Fruit fly (Drosophila melanogaster) whole organism, wandering third instar larva: ENCODE results near the gene CG42590.

Experiments
- Abd-B ChIP-seq: fragments of >200 bp; optimal IDR thresholded peaks from 2 replicates; lab custom pipeline; 2017; ENCODE audit warnings: missing biosample characterization, missing genetic modification characterization
- CG32264 ChIP-seq: fragments of 200-800 bp; sonication (Bioruptor generic); optimal IDR thresholded peaks from 2 replicates; lab custom pipeline; 2016; ENCODE audit warnings: missing biosample characterization, missing genetic modification characterization
- CG9705 ChIP-seq: fragments of 200-800 bp; sonication (Bioruptor generic); optimal IDR thresholded peaks from 2 replicates; lab custom pipeline; 2018; ENCODE audit warnings: missing biosample characterization, mild to moderate bottlenecking, missing genetic modification characterization
- CrebA ChIP-seq: fragments of 200-800 bp; sonication (Bioruptor generic); optimal IDR thresholded peaks from 2 replicates; lab custom pipeline; 2016; ENCODE audit warnings: missing biosample characterization, mild to moderate bottlenecking, missing genetic modification characterization, borderline replicate concordance
- Dfd ChIP-seq: fragments of >200 bp; optimal IDR thresholded peaks from 2 replicates; lab custom pipeline; 2017; ENCODE audit warnings: missing biosample characterization, missing genetic modification characterization
- Dif ChIP-seq: fragments of 200-275, 200-300 bp; sonication (Bioruptor generic); optimal IDR thresholded peaks from 2 replicates; lab custom pipeline; 2018; ENCODE audit warnings: missing biosample characterization, missing genetic modification characterization; ENCODE audit not compliant: partially characterized antibody
- GATAd ChIP-seq: sonication (Bioruptor generic); optimal IDR thresholded peaks from 2 replicates; lab custom pipeline; 2016; ENCODE audit warnings: missing biosample characterization, missing genetic modification characterization
- HLH106 ChIP-seq: fragments of 200-800 bp; optimal IDR thresholded peaks from 3 replicates; lab custom pipeline; 2019; ENCODE audit warnings: missing biosample characterization, mild to moderate bottlenecking, missing genetic modification characterization, moderate library complexity
- Hnf4 ChIP-seq: fragments of 200-800 bp; sonication (Bioruptor generic); optimal IDR thresholded peaks from 2 replicates; lab custom pipeline; 2016; ENCODE audit warnings: missing biosample characterization, mild to moderate bottlenecking, missing genetic modification characterization
- Hr83 ChIP-seq: fragments of 200-300 bp; sonication (Bioruptor generic); optimal IDR thresholded peaks from 2 replicates; lab custom pipeline; 2016; ENCODE audit warnings: missing biosample characterization, mild to moderate bottlenecking, missing genetic modification characterization, moderate library complexity; ENCODE audit not compliant: poor library complexity, severe bottlenecking
- Jra ChIP-seq: sonication (Bioruptor generic); optimal IDR thresholded peaks from 2 replicates; lab custom pipeline; 2016; ENCODE audit warnings: missing biosample characterization, missing genetic modification characterization
- Mio ChIP-seq: sonication (Bioruptor generic); optimal IDR thresholded peaks from 2 replicates; lab custom pipeline; 2016; ENCODE audit warnings: missing biosample characterization, missing genetic modification characterization
- N ChIP-seq: fragments of >200 bp; optimal IDR thresholded peaks from 2 replicates; lab custom pipeline; 2018; ENCODE audit warnings: missing biosample characterization, missing external identifiers, missing genetic modification characterization
- OdsH ChIP-seq: fragments of 200-800 bp; sonication (Bioruptor generic); optimal IDR thresholded peaks from 2 replicates; lab custom pipeline; 2016; ENCODE audit warnings: missing biosample characterization, mild to moderate bottlenecking, missing genetic modification characterization
- Rel ChIP-seq, 2 experiments: fragments of 200-800 bp; sonication (Bioruptor generic) in 1 of 2; optimal IDR thresholded peaks; 2 replicates in 1 of 2; 3 replicates in 1 of 2; lab custom pipeline; 2016 to 2019; ENCODE audit warnings: mild to moderate bottlenecking in 2 of 2, missing biosample characterization in 2 of 2, missing genetic modification characterization in 2 of 2, moderate library complexity in 1 of 2
- Sp1 ChIP-seq: fragments of 200-800 bp; sonication (Bioruptor generic); optimal IDR thresholded peaks from 3 replicates; lab custom pipeline; 2019; ENCODE audit warnings: missing biosample characterization, mild to moderate bottlenecking, missing genetic modification characterization, moderate library complexity
- Vsx2 ChIP-seq: fragments of 200-300, 225-300 bp; sonication (Bioruptor generic); optimal IDR thresholded peaks from 2 replicates; lab custom pipeline; 2018; ENCODE audit warnings: missing biosample characterization, missing genetic modification characterization; ENCODE audit not compliant: partially characterized antibody
- br ChIP-seq: fragments of 200-800 bp; sonication (Bioruptor generic); optimal IDR thresholded peaks from 2 replicates; lab custom pipeline; 2016; ENCODE audit warnings: missing biosample characterization, missing genetic modification characterization
- brk ChIP-seq: fragments of 200-800 bp; sonication (Bioruptor generic); optimal IDR thresholded peaks from 2 replicates; lab custom pipeline; 2016; ENCODE audit warnings: missing biosample characterization, mild to moderate bottlenecking, missing genetic modification characterization
- dmrt93B ChIP-seq: fragments of 200-800 bp; sonication (Bioruptor generic); optimal IDR thresholded peaks from 2 replicates; lab custom pipeline; 2018; ENCODE audit warnings: missing biosample characterization, mild to moderate bottlenecking, missing genetic modification characterization
- ey ChIP-seq: fragments of 200-800 bp; sonication (Bioruptor generic); optimal IDR thresholded peaks from 2 replicates; lab custom pipeline; 2016; ENCODE audit warnings: missing biosample characterization, missing genetic modification characterization
- foxo ChIP-seq, 2 experiments: fragments of 200-800 bp; sonication (Bioruptor generic); optimal IDR thresholded peaks; 2 replicates in 1 of 2; 3 replicates in 1 of 2; lab custom pipeline; 2016 to 2017; ENCODE audit warnings: missing biosample characterization in 2 of 2, missing genetic modification characterization in 2 of 2
- fru ChIP-seq: fragments of 200-800 bp; sonication (Bioruptor generic); optimal IDR thresholded peaks from 3 replicates; lab custom pipeline; 2016; ENCODE audit warnings: missing biosample characterization, mild to moderate bottlenecking, missing genetic modification characterization
- h ChIP-seq: fragments of 200-800 bp; sonication (Bioruptor generic); optimal IDR thresholded peaks from 3 replicates; lab custom pipeline; 2016; ENCODE audit warnings: missing biosample characterization, mild to moderate bottlenecking, missing genetic modification characterization
- psq ChIP-seq: fragments of 200-800 bp; sonication (Bioruptor generic); optimal IDR thresholded peaks from 3 replicates; lab custom pipeline; 2017; ENCODE audit warnings: missing biosample characterization, mild to moderate bottlenecking, missing genetic modification characterization, moderate library complexity
- rgr ChIP-seq: fragments of 200-800 bp; sonication (Bioruptor generic); optimal IDR thresholded peaks from 3 replicates; lab custom pipeline; 2016; ENCODE audit warnings: missing biosample characterization, mild to moderate bottlenecking, missing genetic modification characterization
- sage ChIP-seq: fragments of 200-800 bp; sonication (Bioruptor generic); optimal IDR thresholded peaks from 2 replicates; lab custom pipeline; 2016; ENCODE audit warnings: missing biosample characterization, mild to moderate bottlenecking, missing genetic modification characterization
- sv ChIP-seq: fragments of 200-800 bp; sonication (Bioruptor generic); optimal IDR thresholded peaks from 3 replicates; lab custom pipeline; 2016; ENCODE audit warnings: missing biosample characterization, missing genetic modification characterization
- usp ChIP-seq: fragments of >200 bp; optimal IDR thresholded peaks from 2 replicates; lab custom pipeline; 2017; ENCODE audit warnings: missing biosample characterization, missing genetic modification characterization
- woc ChIP-seq: sonication (Bioruptor generic); optimal IDR thresholded peaks from 2 replicates; lab custom pipeline; 2016; ENCODE audit warnings: missing biosample characterization, mild to moderate bottlenecking, missing genetic modification characterization

Gene CG42590

DNA sequence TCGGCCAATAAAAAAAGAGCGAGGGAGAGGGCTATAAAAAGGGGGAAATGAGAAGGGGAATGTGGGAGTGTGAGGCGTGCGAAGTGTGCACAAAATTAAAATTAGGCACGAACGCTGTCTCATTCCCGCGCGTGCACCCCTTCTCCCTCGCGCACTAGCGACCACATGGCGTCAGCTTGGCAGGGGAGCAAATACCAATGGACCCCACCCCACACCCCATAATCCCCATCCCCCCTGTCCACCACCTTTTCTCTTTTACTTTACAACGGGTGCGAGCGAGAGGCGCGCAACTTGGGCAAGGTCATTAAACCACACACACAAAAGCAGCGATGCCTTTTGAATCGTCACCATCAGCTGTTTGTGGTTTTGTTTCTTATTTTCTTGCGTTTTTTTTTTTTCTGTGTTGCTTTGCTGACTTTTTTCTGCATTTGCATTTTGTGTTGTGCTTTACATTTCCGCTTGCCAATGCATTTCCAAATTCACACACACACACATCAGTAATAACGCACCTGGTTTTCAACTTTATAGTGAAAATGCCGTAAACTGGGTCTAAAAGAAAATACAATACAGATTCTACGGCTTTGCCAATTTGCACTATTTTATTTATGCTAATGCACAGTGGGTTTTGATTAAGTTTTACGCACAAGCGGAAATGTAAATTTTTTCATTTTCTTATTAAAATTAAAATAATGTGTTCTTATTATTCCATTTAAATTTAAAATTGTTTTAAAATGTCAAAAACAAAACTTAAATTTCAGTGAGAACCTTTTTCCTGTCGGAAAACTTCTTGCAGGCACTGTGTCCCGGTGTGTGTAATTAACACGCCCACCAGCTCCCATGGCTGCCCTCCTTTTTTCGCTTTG lies 44.6 kb downstream of the CG42590 start:
- TF ChIP-seq foxo (GFP tag; optimal IDR thresholded peaks at IDR 0.05; lab: Kevin White, UChicago) = peak in 1 of 2 experiments; percentile 44
- no peak for TF ChIP-seq usp (GFP tag; lab: Kevin White, UChicago)
- TF ChIP-seq sv (GFP tag; lab: Kevin White, UChicago) = no peak
- TF ChIP-seq psq (GFP tag; lab: Kevin White, UChicago) = peak; percentile 15
- TF ChIP-seq woc = peak; percentile 7
- peak; percentile 20 for TF ChIP-seq dmrt93B (GFP tag; lab: Kevin White, UChicago)
- peak; percentile 52 for TF ChIP-seq HLH106 (tag; lab: Kevin White, UChicago)
- peak; percentile 42 for TF ChIP-seq ey (GFP tag; lab: Kevin White, UChicago)
- peak; percentile 30 for TF ChIP-seq Sp1
- TF ChIP-seq Hnf4 (GFP tag; lab: Kevin White, UChicago) = no peak
- peak; percentile 24 for TF ChIP-seq Dfd
- TF ChIP-seq fru (GFP tag; lab: Kevin White, UChicago) = peak; percentile 28
- peak; percentile 44 for TF ChIP-seq h
- peak; percentile 21 for TF ChIP-seq rgr (GFP tag; lab: Kevin White, UChicago)
- TF ChIP-seq Hr83 (GFP tag; lab: Kevin White, UChicago) = peak; percentile 17
- peak; percentile 3 for TF ChIP-seq OdsH (GFP tag; lab: Kevin White, UChicago)
- TF ChIP-seq Mio (GFP tag; lab: Kevin White, UChicago) = no peak
- no peak for TF ChIP-seq CG9705 (GFP tag; lab: Kevin White, UChicago)
- peak; percentile 24 for TF ChIP-seq Rel (GFP tag; optimal IDR thresholded peaks at IDR 0.05; lab: Kevin White, UChicago)
- no peak for TF ChIP-seq Rel (tag; optimal IDR thresholded peaks at IDR 0.05; lab: Kevin White, UChicago)
- peak; percentile 27 for TF ChIP-seq br (GFP tag; lab: Kevin White, UChicago)

DNA sequence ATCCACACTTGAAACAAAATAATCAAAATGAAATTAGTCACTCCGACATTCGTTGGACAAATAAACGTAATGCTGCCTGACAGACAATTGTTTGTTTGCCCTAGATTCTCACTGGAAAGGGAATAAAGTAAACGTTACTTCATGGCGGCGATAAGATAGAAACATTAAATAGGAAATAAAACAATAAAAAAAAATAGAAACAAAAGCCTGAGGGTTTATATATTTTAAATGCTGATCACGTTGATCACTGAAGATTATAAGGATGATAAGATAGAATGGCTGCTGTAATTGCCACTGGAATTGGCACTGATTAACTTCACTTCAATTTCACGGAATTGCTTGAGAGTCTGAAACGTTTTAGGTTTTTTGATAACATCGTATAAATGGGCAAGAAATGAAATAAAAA lies 50.4 kb downstream of the CG42590 start:
- TF ChIP-seq Rel (GFP tag; optimal IDR thresholded peaks at IDR 0.05; lab: Kevin White, UChicago) = no peak
- peak; percentile 22 for TF ChIP-seq Rel (tag; optimal IDR thresholded peaks at IDR 0.05; lab: Kevin White, UChicago)
- TF ChIP-seq CG32264 = no peak
- TF ChIP-seq rgr (GFP tag; lab: Kevin White, UChicago) = no peak
- TF ChIP-seq GATAd (GFP tag; lab: Kevin White, UChicago) = no peak
- no peak for TF ChIP-seq Hnf4 (GFP tag; lab: Kevin White, UChicago)
- TF ChIP-seq Dif = no peak
- no peak for TF ChIP-seq dmrt93B (GFP tag; lab: Kevin White, UChicago)
- peak; percentile 10 for TF ChIP-seq h
- peak; percentile 36 for TF ChIP-seq brk (GFP tag; lab: Kevin White, UChicago)
- no peak for TF ChIP-seq sv (GFP tag; lab: Kevin White, UChicago)
- no peak for TF ChIP-seq Jra (GFP tag; lab: Kevin White, UChicago)
- peak; percentile 61 for TF ChIP-seq fru (GFP tag; lab: Kevin White, UChicago)
- TF ChIP-seq HLH106 (tag; lab: Kevin White, UChicago) = no peak
- TF ChIP-seq Vsx2 (GFP tag; lab: Kevin White, UChicago) = no peak
- no peak for TF ChIP-seq N
- TF ChIP-seq Hr83 (GFP tag; lab: Kevin White, UChicago) = no peak
- TF ChIP-seq CrebA (GFP tag; lab: Kevin White, UChicago) = peak; percentile 39
- TF ChIP-seq CG9705 (GFP tag; lab: Kevin White, UChicago) = no peak
- no peak for TF ChIP-seq sage (GFP tag; lab: Kevin White, UChicago)
- no peak for TF ChIP-seq OdsH (GFP tag; lab: Kevin White, UChicago)
- TF ChIP-seq Sp1 = peak; percentile 10
- TF ChIP-seq br (GFP tag; lab: Kevin White, UChicago) = peak; percentile 8
- no peak for TF ChIP-seq Abd-B (GFP tag; lab: Kevin White, UChicago)
- TF ChIP-seq foxo (GFP tag; optimal IDR thresholded peaks at IDR 0.05; lab: Kevin White, UChicago) = no peak
- no peak for TF ChIP-seq Dfd
- TF ChIP-seq, all 38 proteins: peak for 7
